Fruit fly (Drosophila melanogaster): ENCODE data around the gene CoRest.

DNA sequence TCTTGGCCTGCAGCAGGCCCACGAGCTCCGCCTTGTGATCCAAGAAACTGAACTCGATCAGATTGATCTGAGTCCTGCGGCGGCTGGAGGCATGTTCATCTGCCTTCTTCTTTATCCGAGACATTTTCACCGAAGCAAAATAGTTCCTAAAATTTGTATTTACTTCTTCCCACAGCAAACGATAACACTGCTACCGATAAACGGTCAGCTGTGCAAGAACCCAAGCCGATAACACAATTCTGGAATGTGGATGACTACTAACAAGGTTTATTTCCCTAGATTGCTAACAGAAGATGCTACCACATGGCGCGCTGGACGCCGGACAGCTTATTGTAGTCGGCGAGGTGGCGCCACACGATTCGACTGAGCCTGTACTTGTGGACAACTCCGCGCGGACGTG is 42.6 kb upstream of the CoRest start, which contains the start of gene CG32533:
- TF ChIP-seq Sin3A (optimal IDR thresholded peaks at IDR 0.05) (no peak), Myc (optimal IDR thresholded peaks at IDR 0.05) (no peak)
